Fruit fly (Drosophila melanogaster) whole organism, embryonic: Measurements from ENCODE around the gene CG44437.

ENCODE experiments used
- Ada2b ChIP-seq: fragments of 200-800 bp; sonication (Bioruptor generic); IDR thresholded peaks from 2 replicates; pipeline ENCODE4 v1.3.6; 2022; ENCODE audit warnings: missing biosample characterization, missing genetic modification characterization
- C15 ChIP-seq: fragments of 200-800 bp; sonication (Bioruptor generic); IDR thresholded peaks from 3 replicates; pipeline ENCODE4 v1.3.6; 2022; ENCODE audit warnings: missing biosample characterization, missing genetic modification characterization
- CG10267 ChIP-seq: fragments of 200-800 bp; sonication (Bioruptor generic); optimal IDR thresholded peaks from 2 replicates; lab custom pipeline; 2018; ENCODE audit warnings: missing biosample characterization, mild to moderate bottlenecking, missing genetic modification characterization, moderate library complexity
- CG10321 ChIP-seq: fragments of 200-800 bp; sonication (Bioruptor generic); IDR thresholded peaks from 2 replicates; pipeline ENCODE4 v1.3.6; 2022; ENCODE audit warnings: missing biosample characterization, missing genetic modification characterization
- CG10979 ChIP-seq: fragments of 200-800 bp; sonication (Bioruptor generic); optimal IDR thresholded peaks from 2 replicates; lab custom pipeline; 2018; ENCODE audit warnings: missing biosample characterization, mild to moderate bottlenecking, missing genetic modification characterization, moderate library complexity
- CG11456 ChIP-seq: fragments of 200-800 bp; sonication (Bioruptor generic); IDR thresholded peaks from 3 replicates; pipeline ENCODE4 v1.3.6; 2022; ENCODE audit warnings: missing biosample characterization, missing genetic modification characterization
- CG12236 ChIP-seq: fragments of 200-800 bp; sonication (Bioruptor generic); optimal IDR thresholded peaks from 2 replicates; lab custom pipeline; 2016; ENCODE audit warnings: missing biosample characterization, missing genetic modification characterization
- CG14860 ChIP-seq: fragments of 200-800 bp; sonication (Bioruptor generic); IDR thresholded peaks from 3 replicates; pipeline ENCODE4 v1.3.6; 2022; ENCODE audit warnings: missing biosample characterization, missing genetic modification characterization; ENCODE audit not compliant: partially characterized antibody
- CG14965 ChIP-seq: fragments of 200-800 bp; sonication (Bioruptor generic); optimal IDR thresholded peaks from 2 replicates; lab custom pipeline; 2016; ENCODE audit warnings: missing biosample characterization, missing genetic modification characterization, borderline replicate concordance
- CG1529 ChIP-seq: fragments of 200-800 bp; sonication (Bioruptor generic); optimal IDR thresholded peaks from 3 replicates; lab custom pipeline; 2018; ENCODE audit warnings: missing biosample characterization, missing genetic modification characterization
- CG15479 ChIP-seq: fragments of 200-800 bp; sonication (Bioruptor generic); optimal IDR thresholded peaks from 3 replicates; lab custom pipeline; 2019; ENCODE audit warnings: missing biosample characterization, mild to moderate bottlenecking, missing genetic modification characterization, moderate library complexity
- CG31441 ChIP-seq: fragments of 200-800 bp; sonication (Bioruptor generic); IDR thresholded peaks from 2 replicates; pipeline ENCODE4 v1.3.6; 2022; ENCODE audit warnings: missing biosample characterization, missing genetic modification characterization
- CG32767 ChIP-seq: fragments of 200-800 bp; sonication (Bioruptor generic); IDR thresholded peaks from 2 replicates; pipeline ENCODE4 v1.3.6; 2022; ENCODE audit warnings: missing biosample characterization, missing genetic modification characterization
- CG34224 ChIP-seq: fragments of 200-800 bp; sonication (Bioruptor generic); IDR thresholded peaks from 3 replicates; pipeline ENCODE4 v1.3.6; 2022; ENCODE audit warnings: missing biosample characterization, missing genetic modification characterization; ENCODE audit not compliant: partially characterized antibody
- CG4328 ChIP-seq: fragments of 200-800 bp; sonication (Bioruptor generic); optimal IDR thresholded peaks from 3 replicates; lab custom pipeline; 2017; ENCODE audit warnings: missing biosample characterization, missing genetic modification reagents, missing genetic modification characterization
- CG7786 ChIP-seq: fragments of 200-800 bp; sonication (Bioruptor generic); optimal IDR thresholded peaks from 2 replicates; lab custom pipeline; 2016; ENCODE audit warnings: missing biosample characterization, missing genetic modification characterization
- CG9817 ChIP-seq: fragments of 200-800 bp; sonication (Bioruptor generic); optimal IDR thresholded peaks from 2 replicates; lab custom pipeline; 2018; ENCODE audit warnings: missing biosample characterization, mild to moderate bottlenecking, missing genetic modification characterization, moderate library complexity
- CTCF ChIP-seq: fragments of 200-800 bp; sonication (Bioruptor generic); optimal IDR thresholded peaks from 2 replicates; lab custom pipeline; 2017; ENCODE audit warnings: missing biosample characterization, mild to moderate bottlenecking, missing genetic modification characterization, moderate library complexity
- CoRest ChIP-seq: fragments of 200-800 bp; sonication (Bioruptor generic); optimal IDR thresholded peaks from 3 replicates; lab custom pipeline; 2018; ENCODE audit warnings: missing biosample characterization, mild to moderate bottlenecking, missing genetic modification characterization, moderate library complexity
- Dad ChIP-seq: fragments of 200-800 bp; sonication (Bioruptor generic); optimal IDR thresholded peaks from 3 replicates; lab custom pipeline; 2016; ENCODE audit warnings: missing biosample characterization, missing genetic modification characterization
- Drgx ChIP-seq: fragments of 200-800 bp; sonication (Bioruptor generic); IDR thresholded peaks from 2 replicates; pipeline ENCODE4 v1.3.6; 2022; ENCODE audit warnings: missing biosample characterization, missing genetic modification characterization
- E2f1 ChIP-seq: fragments of 200-800 bp; sonication (Bioruptor generic); IDR thresholded peaks from 2 replicates; pipeline ENCODE4 v1.3.6; 2022; ENCODE audit warnings: missing biosample characterization, missing genetic modification characterization
- Hr51 ChIP-seq, 2 experiments: fragments of 200-800 bp; sonication (Bioruptor generic); optimal IDR thresholded peaks; 2 replicates in 1 of 2; 3 replicates in 1 of 2; lab custom pipeline; 2016 to 2018; ENCODE audit warnings: missing biosample characterization in 2 of 2, missing genetic modification characterization in 2 of 2, mild to moderate bottlenecking in 1 of 2, moderate library complexity in 1 of 2
- Med ChIP-seq: fragments of 200-800 bp; sonication (Bioruptor generic); peaks from one replicate; lab custom pipeline; 2016; ENCODE audit warnings: missing biosample characterization, missing genetic modification characterization, mild to moderate bottlenecking, inconsistent platforms, moderate library complexity
- NC2α ChIP-seq: fragments of 200-800 bp; sonication (Bioruptor generic); optimal IDR thresholded peaks from 2 replicates; lab custom pipeline; 2016; ENCODE audit warnings: missing biosample characterization, missing genetic modification characterization
- Oaz ChIP-seq: fragments of 200-800 bp; sonication (Bioruptor generic); IDR thresholded peaks from 2 replicates; pipeline ENCODE4 v1.3.6; 2022; ENCODE audit warnings: missing biosample characterization, missing genetic modification characterization
- bbx ChIP-seq: fragments of 200-800 bp; sonication (Bioruptor generic); IDR thresholded peaks from 2 replicates; pipeline ENCODE4 v1.3.6; 2022; ENCODE audit warnings: missing biosample characterization, missing genetic modification characterization; ENCODE audit not compliant: partially characterized antibody
- bowl ChIP-seq: fragments of 200-800 bp; sonication (Bioruptor generic); IDR thresholded peaks from 2 replicates; pipeline ENCODE4 v1.3.6; 2022; ENCODE audit warnings: missing biosample characterization, missing genetic modification characterization
- chn ChIP-seq: fragments of 200-800 bp; sonication (Bioruptor generic); optimal IDR thresholded peaks from 2 replicates; lab custom pipeline; 2016; ENCODE audit warnings: missing biosample characterization, missing genetic modification characterization
- crol ChIP-seq: fragments of 200-800 bp; sonication (Bioruptor generic); IDR thresholded peaks from 2 replicates; pipeline ENCODE4 v1.3.6; 2022; ENCODE audit warnings: missing biosample characterization, missing genetic modification characterization
- dan ChIP-seq: fragments of 200-800 bp; sonication (Bioruptor generic); IDR thresholded peaks from 2 replicates; pipeline ENCODE4 v1.3.6; 2022; ENCODE audit warnings: missing biosample characterization, missing genetic modification characterization
- dimm ChIP-seq: fragments of 200-800 bp; sonication (Bioruptor generic); IDR thresholded peaks from 2 replicates; pipeline ENCODE4 v1.3.6; 2022; ENCODE audit warnings: missing biosample characterization, missing genetic modification characterization
- fd64A ChIP-seq: fragments of 200-800 bp; sonication (Bioruptor generic); optimal IDR thresholded peaks from 3 replicates; lab custom pipeline; 2018; ENCODE audit warnings: missing biosample characterization, mild to moderate bottlenecking, missing genetic modification characterization
- gce ChIP-seq: fragments of 200-800 bp; sonication (Bioruptor generic); IDR thresholded peaks from 3 replicates; pipeline ENCODE4 v1.3.6; 2022; ENCODE audit warnings: missing biosample characterization, missing genetic modification characterization
- gem ChIP-seq: fragments of 200-800 bp; sonication (Bioruptor generic); optimal IDR thresholded peaks from 2 replicates; lab custom pipeline; 2019; ENCODE audit warnings: missing biosample characterization, mild to moderate bottlenecking, missing genetic modification characterization, moderate library complexity
- gfzf ChIP-seq: fragments of 200-800 bp; sonication (Bioruptor generic); optimal IDR thresholded peaks from 2 replicates; lab custom pipeline; 2016; ENCODE audit warnings: missing biosample characterization, mild to moderate bottlenecking, missing genetic modification characterization, moderate library complexity
- hth ChIP-seq: fragments of >200 bp; optimal IDR thresholded peaks from 2 replicates; lab custom pipeline; 2017; ENCODE audit warnings: inconsistent platforms
- kah ChIP-seq: fragments of 200-800 bp; sonication (Bioruptor generic); optimal IDR thresholded peaks from 2 replicates; lab custom pipeline; 2018; ENCODE audit warnings: missing biosample characterization, mild to moderate bottlenecking, missing genetic modification characterization
- nmo ChIP-seq: fragments of 200-800 bp; sonication (Bioruptor generic); optimal IDR thresholded peaks from 2 replicates; lab custom pipeline; 2018; ENCODE audit warnings: missing biosample characterization, mild to moderate bottlenecking, missing genetic modification characterization, moderate library complexity
- p53 ChIP-seq: fragments of 200-800 bp; sonication (Bioruptor generic); optimal IDR thresholded peaks from 2 replicates; lab custom pipeline; 2016; ENCODE audit warnings: missing biosample characterization, missing genetic modification characterization
- salm ChIP-seq: fragments of 200-800 bp; sonication (Bioruptor generic); optimal IDR thresholded peaks from 2 replicates; lab custom pipeline; 2018; ENCODE audit warnings: missing biosample characterization, mild to moderate bottlenecking, missing genetic modification characterization
- sd ChIP-seq: fragments of 200-800 bp; sonication (Bioruptor generic); optimal IDR thresholded peaks from 3 replicates; lab custom pipeline; 2018; ENCODE audit warnings: missing biosample characterization, mild to moderate bottlenecking, missing genetic modification characterization, moderate library complexity
- sens ChIP-seq: fragments of 200-800 bp; sonication (Bioruptor generic); peaks from one replicate; lab custom pipeline; 2016; ENCODE audit warnings: missing biosample characterization, missing genetic modification characterization
- shn ChIP-seq: fragments of 200-800 bp; sonication (Bioruptor generic); optimal IDR thresholded peaks from 3 replicates; lab custom pipeline; 2016; ENCODE audit warnings: missing biosample characterization, missing genetic modification characterization
- sim ChIP-seq: fragments of 200-800 bp; sonication (Bioruptor generic); IDR thresholded peaks from 2 replicates; pipeline ENCODE4 v1.3.6; 2022; ENCODE audit warnings: missing biosample characterization, missing genetic modification characterization
- sr ChIP-seq: fragments of 200-800 bp; sonication (Bioruptor generic); IDR thresholded peaks from 3 replicates; pipeline ENCODE4 v1.3.6; 2022; ENCODE audit warnings: missing biosample characterization, missing genetic modification characterization
- ssp ChIP-seq: fragments of 200-800 bp; sonication (Bioruptor generic); IDR thresholded peaks from 2 replicates; pipeline ENCODE4 v1.3.6; 2022; ENCODE audit warnings: missing biosample characterization, missing genetic modification characterization
- trh ChIP-seq: fragments of 200-800 bp; sonication (Bioruptor generic); optimal IDR thresholded peaks from 2 replicates; lab custom pipeline; 2016; ENCODE audit warnings: missing biosample characterization, missing genetic modification characterization
- unc-4 ChIP-seq: fragments of 200-800 bp; sonication (Bioruptor generic); IDR thresholded peaks from 2 replicates; pipeline ENCODE4 v1.3.6; 2022; ENCODE audit warnings: missing biosample characterization, missing genetic modification characterization; ENCODE audit not compliant: partially characterized antibody
- zfh2 ChIP-seq: fragments of 200-800 bp; sonication (Bioruptor generic); optimal IDR thresholded peaks from 2 replicates; lab custom pipeline; 2016; ENCODE audit warnings: missing biosample characterization, missing genetic modification characterization

Gene CG44437

dm6 chrX:13208075-13208474 lies 6.0 kb upstream of the CG44437 start (continued):
- TF ChIP-seq dimm (GFP tag; lab: Robert Waterston, UW) (no peak), NC2α (GFP tag; lab: Kevin White, UChicago) (no peak), dan (GFP tag; lab: Robert Waterston, UW) (no peak), CG4328 (GFP tag; lab: Kevin White, UChicago) (no peak), CG31441 (GFP tag; lab: Robert Waterston, UW) (peak; percentile 63), sr (GFP tag; lab: Robert Waterston, UW) (no peak), CG10267 (tag; lab: Kevin White, UChicago) (peak; percentile 29), Ada2b (no peak), hth (no peak), salm (tag; lab: Kevin White, UChicago) (no peak), CG9817 (no peak)

DNA sequence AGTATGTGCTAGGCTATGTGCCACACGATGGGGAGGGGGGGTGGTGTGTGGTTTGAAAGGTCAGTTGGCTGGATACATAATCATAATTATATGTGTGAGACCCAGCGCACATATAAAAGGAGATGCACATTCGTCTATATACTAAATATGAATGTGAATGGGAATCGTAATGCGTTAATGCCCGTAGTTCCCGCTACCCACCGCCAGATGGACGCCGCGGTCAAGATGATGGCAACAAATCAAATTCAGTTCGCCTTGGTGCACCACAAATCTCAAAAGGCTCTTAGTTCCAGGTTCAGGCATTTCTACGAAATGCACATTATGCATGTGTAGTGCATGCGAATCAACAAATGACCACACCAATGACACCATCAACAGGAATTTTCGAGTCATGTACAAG lies 2.7 kb upstream of the CG44437 start:
- no peak for TF ChIP-seq bbx (GFP tag; lab: Robert Waterston, UW)
- peak; percentile 91 for TF ChIP-seq CG14965 (GFP tag; lab: Kevin White, UChicago)
- TF ChIP-seq CTCF (GFP tag; lab: Kevin White, UChicago), result peak; percentile 85
- no peak for TF ChIP-seq Drgx (GFP tag; lab: Robert Waterston, UW)
- TF ChIP-seq Hr51 (GFP tag; optimal IDR thresholded peaks at IDR 0.05; lab: Kevin White, UChicago), result no peak
- no peak for TF ChIP-seq CG12236 (GFP tag; lab: Kevin White, UChicago)
- no peak for TF ChIP-seq crol (GFP tag; lab: Robert Waterston, UW)
- TF ChIP-seq Med, result peak; percentile 27
- no peak for TF ChIP-seq fd64A (GFP tag; lab: Kevin White, UChicago)
- TF ChIP-seq CG10979 (tag; lab: Kevin White, UChicago), result peak; percentile 80
- TF ChIP-seq CG1529 (GFP tag; lab: Kevin White, UChicago), result no peak
- TF ChIP-seq sens (GFP tag; lab: Kevin White, UChicago), result no peak
- TF ChIP-seq E2f1, result no peak

- TF ChIP-seq zfh2 (no peak), chn (GFP tag; lab: Kevin White, UChicago) (no peak), p53 (GFP tag; lab: Kevin White, UChicago) (no peak), dan (GFP tag; lab: Robert Waterston, UW) (no peak), gfzf (GFP tag; lab: Kevin White, UChicago) (no peak), gce (no peak), Med (peak; percentile 43), CG34224 (peak; percentile 66), C15 (GFP tag; lab: Robert Waterston, UW) (no peak), bowl (GFP tag; lab: Robert Waterston, UW) (no peak), CG15479 (GFP tag; lab: Kevin White, UChicago) (no peak), CG7786 (GFP tag; lab: Kevin White, UChicago) (no peak), sd (tag; lab: Kevin White, UChicago) (no peak), Oaz (no peak), kah (GFP tag; lab: Kevin White, UChicago) (no peak), Dad (GFP tag; lab: Kevin White, UChicago) (no peak), CG14860 (GFP tag; lab: Robert Waterston, UW) (0 out of 3 replicates have a peak, but pooled peaks have one; percentile 11), nmo (GFP tag; lab: Kevin White, UChicago) (no peak), CG11456 (GFP tag; lab: Robert Waterston, UW) (no peak), CoRest (tag; lab: Kevin White, UChicago) (no peak), ssp (GFP tag; lab: Robert Waterston, UW) (no peak), shn (GFP tag; lab: Kevin White, UChicago) (no peak), gem (tag; lab: Kevin White, UChicago) (no peak), CG32767 (GFP tag; lab: Robert Waterston, UW) (no peak), trh (GFP tag; lab: Kevin White, UChicago) (no peak), unc-4 (GFP tag; lab: Robert Waterston, UW) (peak; percentile 59), CG10321 (GFP tag; lab: Robert Waterston, UW) (no peak), sim (no peak), CG10979 (tag; lab: Kevin White, UChicago) (no peak)
Observed at dm6 chrX:13194249-13194648, 7.8 kb downstream of the CG44437 start, which contains the start of gene Coq5. Gene Coq5 (minus strand): TSS chrX:13194551.
